Worm (Caenorhabditis elegans): ENCODE data around the gene K05F6.14.
A peak's percentile ranks its signal among the peaks of the same experiment; 100 is the strongest.

K05F6.14 gene

ce11 chrII:1519867-1520266 is 42.1 kb upstream of the K05F6.14 start:
- TF ChIP-seq B0261.1 (tag; optimal IDR thresholded peaks at IDR 0.05) (peak; percentile 86), zfh-2 (GFP tag; conservative IDR thresholded peaks at IDR 0.05) (no peak), ccch-3 (GFP tag; optimal IDR thresholded peaks at IDR 0.05) (no peak), K12H6.12 (tag; optimal IDR thresholded peaks at IDR 0.05) (peak; percentile 21), tlf-1 (GFP tag; optimal IDR thresholded peaks at IDR 0.05) (no peak), K11D2.4 (GFP tag; IDR thresholded peaks at IDR 0.05) (0 out of 2 replicates have a peak, but pooled peaks have one; percentile 23), rec-8 (tag; optimal IDR thresholded peaks at IDR 0.05) (peak in 1 of 2 experiments; percentile 34), dpl-1 (GFP tag; optimal IDR thresholded peaks at IDR 0.05) (no peak), repo-1 (tag; optimal IDR thresholded peaks at IDR 0.05) (no peak), F23B12.7 (tag; optimal IDR thresholded peaks at IDR 0.05; ENCODE audit: insufficient read depth) (peak; percentile 55), nhr-90 (tag; optimal IDR thresholded peaks at IDR 0.05) (peak; percentile 25), atf-7 (tag; optimal IDR thresholded peaks at IDR 0.05) (no peak), aptf-3 (GFP tag; IDR thresholded peaks at IDR 0.05) (no peak), lsy-27 (tag; optimal IDR thresholded peaks at IDR 0.05; ENCODE audit: borderline replicate concordance, insufficient read depth) (no peak), lin-40 (tag; optimal IDR thresholded peaks at IDR 0.05) (no peak), ceh-91 (GFP tag; IDR thresholded peaks at IDR 0.05) (no peak), rpc-1 (optimal IDR thresholded peaks at IDR 0.05) (peak; percentile 60), rpc-1 (tag; optimal IDR thresholded peaks at IDR 0.05) (peak; percentile 73), ceh-79 (tag; optimal IDR thresholded peaks at IDR 0.05) (peak; percentile 7), mxl-1 (tag; optimal IDR thresholded peaks at IDR 0.05) (peak; percentile 18), D2030.7 (GFP tag; IDR thresholded peaks at IDR 0.05) (peak; percentile 28; the same call in 1 of the 2 replicates), nfya-1 (tag; optimal IDR thresholded peaks at IDR 0.05; ENCODE audit: borderline replicate concordance, insufficient read depth) (no peak), lin-54 (GFP tag; optimal IDR thresholded peaks at IDR 0.05) (peak; percentile 39), cebp-2 (GFP tag; IDR thresholded peaks at IDR 0.05) (0 out of 2 replicates have a peak, but pooled peaks have one; percentile 63), lin-26 (GFP tag; IDR thresholded peaks at IDR 0.05) (no peak), ztf-25 (GFP tag; IDR thresholded peaks at IDR 0.05) (peak; percentile 60; the same call in 1 of the 2 replicates), madf-3 (GFP tag; IDR thresholded peaks at IDR 0.05) (no peak), nfya-2 (GFP tag; IDR thresholded peaks at IDR 0.05) (no peak), nhr-179 (tag; optimal IDR thresholded peaks at IDR 0.05) (no peak), F22D6.2 (tag; optimal IDR thresholded peaks at IDR 0.05) (no peak), aptf-2 (GFP tag; conservative IDR thresholded peaks at IDR 0.05) (no peak), hrde-1 (tag; optimal IDR thresholded peaks at IDR 0.05; ENCODE audit: borderline replicate concordance) (no peak), egrh-3 (GFP tag; IDR thresholded peaks at IDR 0.05) (no peak), attf-6 (GFP tag; IDR thresholded peaks at IDR 0.05) (no peak), hlh-12 (tag; optimal IDR thresholded peaks at IDR 0.05) (no peak), die-1 (tag; optimal IDR thresholded peaks at IDR 0.05) (peak; percentile 26), Y56A3A.18 (GFP tag; IDR thresholded peaks at IDR 0.05) (no peak), ceh-40 (GFP tag; IDR thresholded peaks at IDR 0.05) (no peak), let-607 (tag; optimal IDR thresholded peaks at IDR 0.05) (peak in 1 of 2 experiments; percentile 7), ztf-18 (tag; optimal IDR thresholded peaks at IDR 0.05) (peak; percentile 41), F39B2.1 (GFP tag; IDR thresholded peaks at IDR 0.05) (no peak), let-526 (GFP tag; IDR thresholded peaks at IDR 0.05) (no peak), hmg-20 (GFP tag; IDR thresholded peaks at IDR 0.05) (no peak), bed-1 (GFP tag; IDR thresholded peaks at IDR 0.05) (no peak), mes-4 (tag; optimal IDR thresholded peaks at IDR 0.05) (no peak), hmg-1.2 (GFP tag; IDR thresholded peaks at IDR 0.05) (peak; percentile 77), ztf-6 (GFP tag; IDR thresholded peaks at IDR 0.05) (no peak), lin-35 (GFP tag; optimal IDR thresholded peaks at IDR 0.05) (peak in 1 of 3 experiments; percentile 45), B0019.2 (GFP tag; conservative IDR thresholded peaks at IDR 0.05) (no peak)

Measured in whole organism, young adult.